Worm (Caenorhabditis elegans) whole organism, L4 larva: ENCODE measurements around the gene nkb-2.

ENCODE experiments used
- F10B5.3 ChIP-seq: sonication (generic microtip); optimal IDR thresholded peaks from 2 replicates; lab custom pipeline; 2016; ENCODE audit warnings: mild to moderate bottlenecking, missing genetic modification characterization, missing compliant biosample characterization
- F37D6.2 ChIP-seq: sonication (generic microtip); optimal IDR thresholded peaks from 2 replicates; lab custom pipeline; 2016; ENCODE audit warnings: mild to moderate bottlenecking, missing genetic modification characterization, missing compliant biosample characterization
- F44E2.7 ChIP-seq: fragments of 200-800 bp; sonication (Bioruptor generic); IDR thresholded peaks from 2 replicates; pipeline ENCODE4 v2.1.2; 2022; ENCODE audit warnings: missing genetic modification characterization, missing compliant biosample characterization
- F49E8.2 ChIP-seq: sonication (generic microtip); optimal IDR thresholded peaks from 2 replicates; lab custom pipeline; 2016; ENCODE audit warnings: missing compliant biosample characterization, mild to moderate bottlenecking, missing genetic modification characterization, borderline replicate concordance
- Y5F2A.4 ChIP-seq: fragments of 200-800 bp; sonication (Bioruptor generic); optimal IDR thresholded peaks from 2 replicates; lab custom pipeline; 2018; ENCODE audit warnings: mild to moderate bottlenecking, missing genetic modification characterization, missing compliant biosample characterization
- Y75B8A.6 ChIP-seq: fragments of 200-800 bp; sonication (Bioruptor generic); IDR thresholded peaks from 2 replicates; pipeline ENCODE4 v1.3.6; 2022; ENCODE audit warnings: missing genetic modification reagents, missing genetic modification characterization, missing compliant biosample characterization
- aha-1 ChIP-seq: fragments of 150-350 bp; peaks from one replicate; lab custom pipeline; 2014; ENCODE audit warnings: missing biosample characterization, missing genetic modification characterization
- aly-2 ChIP-seq: sonication (generic microtip); optimal IDR thresholded peaks from 2 replicates; lab custom pipeline; 2018; ENCODE audit warnings: missing biosample characterization, missing genetic modification characterization
- ama-1 ChIP-seq: fragments of 150-350 bp; optimal IDR thresholded peaks from 2 replicates; lab custom pipeline; 2014; ENCODE audit warnings: inconsistent platforms, mixed read lengths
- arid-1 ChIP-seq: fragments of 200-800 bp; sonication (Bioruptor generic); conservative IDR thresholded peaks from 2 replicates; pipeline ENCODE4 v1.3.6; 2022; ENCODE audit warnings: missing genetic modification reagents, missing genetic modification characterization, missing compliant biosample characterization
- ceh-20 ChIP-seq: fragments of 200-800 bp; sonication (Bioruptor generic); IDR thresholded peaks from 2 replicates; pipeline ENCODE4 v1.3.6; 2022; ENCODE audit warnings: missing genetic modification reagents, missing genetic modification characterization, missing compliant biosample characterization
- ceh-44 ChIP-seq: fragments of 200-800 bp; sonication (Bioruptor generic); IDR thresholded peaks from 2 replicates; pipeline ENCODE4 v1.3.6; 2022; ENCODE audit warnings: missing genetic modification reagents, missing genetic modification characterization, missing compliant biosample characterization
- ceh-62 ChIP-seq: sonication (generic microtip); optimal IDR thresholded peaks from 2 replicates; lab custom pipeline; 2017; ENCODE audit warnings: missing biosample characterization, missing genetic modification characterization
- cey-2 ChIP-seq: sonication (generic microtip); optimal IDR thresholded peaks from 3 replicates; lab custom pipeline; 2017; ENCODE audit warnings: missing genetic modification characterization, mild to moderate bottlenecking, missing compliant biosample characterization, antibody characterized with exemption, borderline replicate concordance; ENCODE audit not compliant: insufficient read depth
- ctbp-1 ChIP-seq: fragments of 200-800 bp; sonication (Bioruptor generic); IDR thresholded peaks from 2 replicates; pipeline ENCODE4 v1.3.6; 2022; ENCODE audit warnings: missing genetic modification reagents, missing genetic modification characterization, missing compliant biosample characterization
- daf-19 ChIP-seq: fragments of 200-800 bp; sonication (Bioruptor generic); conservative IDR thresholded peaks from 2 replicates; pipeline ENCODE4 v1.3.6; 2022; ENCODE audit warnings: missing genetic modification characterization, missing compliant biosample characterization
- daf-8 ChIP-seq: fragments of 200-800 bp; sonication (Bioruptor generic); IDR thresholded peaks from 2 replicates; pipeline ENCODE4 v1.3.6; 2022; ENCODE audit warnings: missing genetic modification characterization, missing compliant biosample characterization
- dmd-6 ChIP-seq: fragments of 200-800 bp; sonication (Bioruptor generic); IDR thresholded peaks from 2 replicates; pipeline ENCODE4 v1.3.6; 2022; ENCODE audit warnings: missing genetic modification reagents, missing genetic modification characterization, missing compliant biosample characterization
- duxl-1 ChIP-seq: sonication (generic microtip); optimal IDR thresholded peaks from 2 replicates; lab custom pipeline; 2016; ENCODE audit warnings: mild to moderate bottlenecking, missing genetic modification characterization, moderate library complexity, missing compliant biosample characterization; ENCODE audit not compliant: poor library complexity
- egl-27 ChIP-seq: sonication (generic microtip); optimal IDR thresholded peaks from 3 replicates; lab custom pipeline; 2017; ENCODE audit warnings: missing biosample characterization, missing genetic modification reagents, missing genetic modification characterization
- egl-43 ChIP-seq: fragments of 200-800 bp; sonication (Bioruptor generic); IDR thresholded peaks from 2 replicates; pipeline ENCODE4 v1.3.6; 2022; ENCODE audit warnings: missing genetic modification reagents, missing genetic modification characterization, missing compliant biosample characterization
- fos-1 ChIP-seq: fragments of 150-350 bp; optimal IDR thresholded peaks from 2 replicates; lab custom pipeline; 2014; ENCODE audit warnings: missing biosample characterization, missing genetic modification characterization
- gei-8 ChIP-seq: fragments of 200-800 bp; sonication (Bioruptor generic); optimal IDR thresholded peaks from 2 replicates; lab custom pipeline; 2018; ENCODE audit warnings: mild to moderate bottlenecking, missing genetic modification characterization, missing compliant biosample characterization
- hif-1 ChIP-seq, 2 experiments: sonication (generic microtip); optimal IDR thresholded peaks; 2 replicates each; lab custom pipeline; 2016 to 2017; ENCODE audit warnings: missing compliant biosample characterization in 2 of 2, missing genetic modification characterization in 2 of 2, missing genetic modification reagents in 2 of 2, missing genotype in 2 of 2, mild to moderate bottlenecking in 1 of 2
- hlh-11 ChIP-seq: fragments of 200-800 bp; sonication (Bioruptor generic); optimal IDR thresholded peaks from 2 replicates; lab custom pipeline; 2018; ENCODE audit warnings: mild to moderate bottlenecking, missing genetic modification characterization, missing compliant biosample characterization
- hmg-1.1 ChIP-seq: fragments of 200-800 bp; sonication (Bioruptor generic); IDR thresholded peaks from 2 replicates; pipeline ENCODE4 v1.3.6; 2022; ENCODE audit warnings: missing genetic modification reagents, missing genetic modification characterization, missing compliant biosample characterization
- lin-13 ChIP-seq: fragments of 150-350 bp; optimal IDR thresholded peaks from 2 replicates; lab custom pipeline; 2014; ENCODE audit warnings: missing biosample characterization, missing genetic modification reagents, missing genetic modification characterization
- lin-38 ChIP-seq: fragments of 200-800 bp; sonication (Bioruptor generic); IDR thresholded peaks from 2 replicates; pipeline ENCODE4 v1.3.6; 2022; ENCODE audit warnings: missing genetic modification reagents, missing genetic modification characterization, missing compliant biosample characterization
- madf-5 ChIP-seq, 2 experiments: fragments of 200-800 bp; sonication (Bioruptor generic); IDR thresholded peaks; 2 replicates each; pipeline ENCODE4 v1.3.6; 2022; ENCODE audit warnings: missing compliant biosample characterization in 2 of 2, missing genetic modification characterization in 2 of 2
- mdt-29 ChIP-seq: fragments of 200-800 bp; sonication (Bioruptor generic); IDR thresholded peaks from 2 replicates; pipeline ENCODE4 v1.3.6; 2022; ENCODE audit warnings: missing genetic modification reagents, missing genetic modification characterization, missing compliant biosample characterization
- mep-1 ChIP-seq: fragments of 150-350 bp; sonication (generic microtip); optimal IDR thresholded peaks from 3 replicates; lab custom pipeline; 2014; ENCODE audit warnings: missing biosample characterization, missing genetic modification characterization
- mxl-2 ChIP-seq: fragments of 200-800 bp; sonication (Bioruptor generic); conservative IDR thresholded peaks from 2 replicates; pipeline ENCODE4 v1.3.6; 2022; ENCODE audit warnings: missing genetic modification reagents, missing genetic modification characterization, missing compliant biosample characterization
- nhr-102 ChIP-seq: sonication (generic microtip); optimal IDR thresholded peaks from 2 replicates; lab custom pipeline; 2016; ENCODE audit warnings: mild to moderate bottlenecking, missing genetic modification characterization, moderate library complexity, missing compliant biosample characterization
- nhr-48 ChIP-seq: sonication (generic microtip); optimal IDR thresholded peaks from 2 replicates; lab custom pipeline; 2016; ENCODE audit warnings: mild to moderate bottlenecking, missing genetic modification characterization, missing compliant biosample characterization
- nhr-77 ChIP-seq: fragments of 150-350 bp; optimal IDR thresholded peaks from 2 replicates; lab custom pipeline; 2014; ENCODE audit warnings: missing biosample characterization, missing genetic modification characterization
- pha-4 ChIP-seq, 2 experiments: fragments of 150-350 bp in 1 of 2; fragments of 200-800 bp in 1 of 2; sonication (Bioruptor generic) in 1 of 2; IDR thresholded peaks in 1 of 2; optimal IDR thresholded peaks in 1 of 2; 2 replicates each; pipeline versions ENCODE4 v1.3.6 to Lab custom; 2014 to 2022; ENCODE audit warnings: missing genetic modification characterization in 2 of 2, missing genetic modification reagents in 2 of 2, missing biosample characterization in 1 of 2, missing compliant biosample characterization in 1 of 2
- pqm-1 ChIP-seq: sonication (generic microtip); optimal IDR thresholded peaks from 2 replicates; lab custom pipeline; 2017; ENCODE audit warnings: missing biosample characterization, missing genetic modification characterization
- skn-1 ChIP-seq: fragments of 150-350 bp; optimal IDR thresholded peaks from 2 replicates; lab custom pipeline; 2014; ENCODE audit warnings: missing biosample characterization, missing genetic modification characterization
- snpc-1.2 ChIP-seq: fragments of 200-800 bp; sonication (Bioruptor generic); IDR thresholded peaks from 2 replicates; pipeline ENCODE4 v1.3.6; 2022; ENCODE audit warnings: missing genetic modification reagents, missing genetic modification characterization, missing compliant biosample characterization
- spr-1 ChIP-seq: sonication (generic microtip); optimal IDR thresholded peaks from 2 replicates; lab custom pipeline; 2016; ENCODE audit warnings: mild to moderate bottlenecking, missing genetic modification characterization, missing compliant biosample characterization
- tag-97 ChIP-seq: fragments of 200-800 bp; sonication (Bioruptor generic); IDR thresholded peaks from 2 replicates; pipeline ENCODE4 v1.3.6; 2022; ENCODE audit warnings: missing genetic modification characterization, missing compliant biosample characterization
- vab-7 ChIP-seq: fragments of 200-800 bp; sonication (Bioruptor generic); IDR thresholded peaks from 2 replicates; pipeline ENCODE4 v1.3.6; 2022; ENCODE audit warnings: missing genetic modification reagents, missing genetic modification characterization, missing compliant biosample characterization
- zfp-3 ChIP-seq: fragments of 200-800 bp; sonication (Bioruptor generic); conservative IDR thresholded peaks from 2 replicates; pipeline ENCODE4 v1.3.6; 2022; ENCODE audit warnings: missing genetic modification reagents, missing genetic modification characterization, missing compliant biosample characterization
- ztf-7 ChIP-seq: fragments of 150-350 bp; optimal IDR thresholded peaks from 2 replicates; lab custom pipeline; 2014; ENCODE audit warnings: missing biosample characterization, missing genetic modification characterization

The nkb-2 gene

ce11 chrIV:10596505-10596904 is 5.8 kb downstream of the nkb-2 start, which contains the start of gene C43F9.11:
Gene C43F9.11 (plus strand): TSS chrIV:10596805.
- TF ChIP-seq pha-4 (GFP tag; IDR thresholded peaks at IDR 0.05; lab: Robert Waterston, UW): no peak
- TF ChIP-seq pha-4 (tag; optimal IDR thresholded peaks at IDR 0.05; lab: Kevin White, UChicago): no peak
- TF ChIP-seq spr-1 (tag; lab: Kevin White, UChicago): no peak
- TF ChIP-seq hmg-1.1: no peak
- TF ChIP-seq F10B5.3 (tag; lab: Kevin White, UChicago): no peak
- no peak for TF ChIP-seq F37D6.2 (tag; lab: Kevin White, UChicago)
- TF ChIP-seq duxl-1 (tag; lab: Kevin White, UChicago): no peak
- no peak for TF ChIP-seq ceh-20 (GFP tag; lab: Robert Waterston, UW)
- TF ChIP-seq ctbp-1 (GFP tag; lab: Robert Waterston, UW): no peak
- TF ChIP-seq cey-2 (tag; lab: Kevin White, UChicago): no peak
- no peak for TF ChIP-seq ama-1
- TF ChIP-seq gei-8 (GFP tag; lab: Kevin White, UChicago): no peak
- TF ChIP-seq lin-13 (GFP tag; lab: Kevin White, UChicago): no peak
- no peak for TF ChIP-seq Y75B8A.6 (GFP tag; lab: Robert Waterston, UW)
- TF ChIP-seq snpc-1.2: no peak
- no peak for TF ChIP-seq lin-38 (GFP tag; lab: Robert Waterston, UW)
- TF ChIP-seq daf-8 (GFP tag; lab: Robert Waterston, UW): no peak
- TF ChIP-seq egl-27: no peak

- TF ChIP-seq ztf-7 (tag; lab: Kevin White, UChicago): no peak
- no peak for TF ChIP-seq daf-8 (GFP tag; lab: Robert Waterston, UW)
- TF ChIP-seq F44E2.7: no peak
- TF ChIP-seq hif-1 (tag; optimal IDR thresholded peaks at IDR 0.05; lab: Kevin White, UChicago): no peak
- TF ChIP-seq vab-7 (GFP tag; lab: Robert Waterston, UW): no peak
- TF ChIP-seq Y5F2A.4 (GFP tag; lab: Kevin White, UChicago): no peak
- TF ChIP-seq tag-97 (GFP tag; lab: Robert Waterston, UW): no peak
- no peak for TF ChIP-seq zfp-3 (GFP tag; lab: Robert Waterston, UW)
- no peak for TF ChIP-seq spr-1 (tag; lab: Kevin White, UChicago)
- no peak for TF ChIP-seq fos-1 (tag; lab: Kevin White, UChicago)
- TF ChIP-seq mxl-2 (GFP tag; lab: Robert Waterston, UW): no peak
- no peak for TF ChIP-seq nhr-77 (tag; lab: Kevin White, UChicago)
- no peak for TF ChIP-seq nhr-48 (tag; lab: Kevin White, UChicago)
- no peak for TF ChIP-seq aly-2
Observed at ce11 chrIV:10599983-10600382, 9.3 kb downstream of the nkb-2 start, which contains the start of gene R09H10.1. Gene R09H10.1 (plus strand): TSS chrIV:10600283.

ce11 chrIV:10602644-10603043 is 11.9 kb downstream of the nkb-2 start, which contains the start of gene R09H10.2:
Gene R09H10.2 (plus strand): TSS chrIV:10602944.
- TF ChIP-seq F49E8.2: no peak
- no peak for TF ChIP-seq daf-19
- TF ChIP-seq dmd-6: no peak
- TF ChIP-seq ceh-62 (tag; lab: Kevin White, UChicago): no peak
- no peak for TF ChIP-seq mdt-29 (GFP tag; lab: Robert Waterston, UW)
- no peak for TF ChIP-seq zfp-3 (GFP tag; lab: Robert Waterston, UW)
- TF ChIP-seq arid-1 (GFP tag; lab: Robert Waterston, UW): no peak
- TF ChIP-seq ceh-44 (GFP tag; lab: Robert Waterston, UW): no peak
- TF ChIP-seq pqm-1: no peak
- no peak for TF ChIP-seq nhr-102 (tag; lab: Kevin White, UChicago)
- no peak for TF ChIP-seq egl-43 (GFP tag; lab: Robert Waterston, UW)
- TF ChIP-seq hlh-11: no peak
- TF ChIP-seq mep-1 (tag; lab: Kevin White, UChicago): no peak
- TF ChIP-seq skn-1 (tag; lab: Kevin White, UChicago): no peak
- TF ChIP-seq aha-1 (tag; lab: Kevin White, UChicago): no peak
- TF ChIP-seq madf-5 (GFP tag; IDR thresholded peaks at IDR 0.05; lab: Robert Waterston, UW): no peak
- no peak for TF ChIP-seq spr-1 (tag; lab: Kevin White, UChicago)
